Worm (Caenorhabditis elegans) whole organism, L2 larva: ENCODE measurements around the gene F13H8.5.

Experiments used
- C34F6.9 ChIP-seq: fragments of 150-350 bp; optimal IDR thresholded peaks from 2 replicates; lab custom pipeline; 2014; ENCODE audit warnings: missing biosample characterization, missing genetic modification characterization
- F13H6.1 ChIP-seq: sonication (generic microtip); optimal IDR thresholded peaks from 2 replicates; lab custom pipeline; 2016; ENCODE audit warnings: missing genetic modification characterization, missing compliant biosample characterization
- alr-1 ChIP-seq: fragments of 150-350 bp; optimal IDR thresholded peaks from 2 replicates; lab custom pipeline; 2014; ENCODE audit warnings: missing biosample characterization, missing genetic modification characterization
- blmp-1 ChIP-seq: sonication (generic microtip); optimal IDR thresholded peaks from 2 replicates; lab custom pipeline; 2017; ENCODE audit warnings: missing genetic modification characterization, mild to moderate bottlenecking, missing compliant biosample characterization, antibody characterized with exemption, moderate library complexity; ENCODE audit not compliant: insufficient read depth
- ceh-16 ChIP-seq: fragments of 150-350 bp; optimal IDR thresholded peaks from 2 replicates; lab custom pipeline; 2014; ENCODE audit warnings: missing biosample characterization, missing genetic modification characterization
- ceh-82 ChIP-seq: fragments of 150-350 bp; optimal IDR thresholded peaks from 2 replicates; lab custom pipeline; 2014; ENCODE audit warnings: missing biosample characterization, missing genetic modification characterization
- crh-2 ChIP-seq: sonication (generic microtip); optimal IDR thresholded peaks from 2 replicates; lab custom pipeline; 2017; ENCODE audit warnings: missing biosample characterization, missing genetic modification characterization
- dmd-4 ChIP-seq: sonication (generic microtip); optimal IDR thresholded peaks from 2 replicates; lab custom pipeline; 2017; ENCODE audit warnings: missing biosample characterization, missing genetic modification characterization
- egl-27 ChIP-seq: sonication (generic microtip); optimal IDR thresholded peaks from 3 replicates; lab custom pipeline; 2017; ENCODE audit warnings: missing biosample characterization, missing genetic modification reagents, missing genetic modification characterization
- elt-3 ChIP-seq: sonication (generic microtip); optimal IDR thresholded peaks from 2 replicates; lab custom pipeline; 2017; ENCODE audit warnings: missing biosample characterization, missing genetic modification characterization
- fos-1 ChIP-seq: fragments of 150-350 bp; optimal IDR thresholded peaks from 2 replicates; lab custom pipeline; 2014; ENCODE audit warnings: missing biosample characterization, missing genetic modification characterization
- lsy-2 ChIP-seq, 2 experiments: fragments of 150-350 bp in 1 of 2; sonication (generic microtip) in 1 of 2; optimal IDR thresholded peaks; 2 replicates each; lab custom pipeline; 2014 to 2017; ENCODE audit warnings: missing biosample characterization in 2 of 2, missing genetic modification characterization in 2 of 2
- mab-5 ChIP-seq: fragments of 150-350 bp; optimal IDR thresholded peaks from 2 replicates; lab custom pipeline; 2014; ENCODE audit warnings: missing biosample characterization, missing genetic modification characterization
- mbf-1 ChIP-seq: sonication (generic microtip); optimal IDR thresholded peaks from 2 replicates; lab custom pipeline; 2017; ENCODE audit warnings: missing biosample characterization, missing genetic modification characterization
- mdl-1 ChIP-seq, 2 experiments: fragments of 150-350 bp in 1 of 2; sonication (generic microtip) in 1 of 2; optimal IDR thresholded peaks; 2 replicates each; lab custom pipeline; 2017; ENCODE audit warnings: missing biosample characterization in 2 of 2, missing genetic modification characterization in 2 of 2
- nhr-10 ChIP-seq: sonication (generic microtip); optimal IDR thresholded peaks from 2 replicates; lab custom pipeline; 2017; ENCODE audit warnings: missing biosample characterization, missing genetic modification characterization
- nhr-11 ChIP-seq: fragments of 150-350 bp; optimal IDR thresholded peaks from 2 replicates; lab custom pipeline; 2014; ENCODE audit warnings: missing biosample characterization, missing genetic modification characterization
- nhr-129 ChIP-seq: fragments of 150-350 bp; optimal IDR thresholded peaks from 2 replicates; lab custom pipeline; 2014; ENCODE audit warnings: missing biosample characterization, missing genetic modification characterization
- nhr-23 ChIP-seq: fragments of 150-350 bp; optimal IDR thresholded peaks from 2 replicates; lab custom pipeline; 2014; ENCODE audit warnings: missing biosample characterization, missing genetic modification reagents, missing genetic modification characterization
- nhr-237 ChIP-seq: fragments of 150-350 bp; optimal IDR thresholded peaks from 2 replicates; lab custom pipeline; 2014; ENCODE audit warnings: missing biosample characterization, missing genetic modification characterization
- nhr-25 ChIP-seq: fragments of 150-350 bp; sonication (generic microtip); optimal IDR thresholded peaks from 3 replicates; lab custom pipeline; 2014; ENCODE audit warnings: missing biosample characterization, missing genetic modification characterization
- nhr-77 ChIP-seq: fragments of 150-350 bp; optimal IDR thresholded peaks from 2 replicates; lab custom pipeline; 2014; ENCODE audit warnings: missing biosample characterization, missing genetic modification characterization
- peb-1 ChIP-seq: fragments of 150-350 bp; optimal IDR thresholded peaks from 2 replicates; lab custom pipeline; 2014; ENCODE audit warnings: missing biosample characterization, missing genetic modification characterization
- sem-4 ChIP-seq: fragments of 150-350 bp; optimal IDR thresholded peaks from 2 replicates; lab custom pipeline; 2014; ENCODE audit warnings: missing biosample characterization, missing genetic modification reagents, missing genetic modification characterization
- skn-1 ChIP-seq: sonication (generic microtip); optimal IDR thresholded peaks from 2 replicates; lab custom pipeline; 2017; ENCODE audit warnings: missing biosample characterization, missing genetic modification characterization
- sma-9 ChIP-seq, 2 experiments: fragments of 150-350 bp in 1 of 2; sonication (generic microtip) in 1 of 2; optimal IDR thresholded peaks; 2 replicates each; lab custom pipeline; 2014 to 2016; ENCODE audit warnings: missing genetic modification characterization in 2 of 2, mild to moderate bottlenecking in 1 of 2, missing biosample characterization in 1 of 2, missing compliant biosample characterization in 1 of 2, missing genetic modification reagents in 1 of 2, moderate library complexity in 1 of 2
- unc-39 ChIP-seq: fragments of 150-350 bp; optimal IDR thresholded peaks from 2 replicates; lab custom pipeline; 2014; ENCODE audit warnings: missing biosample characterization, missing genetic modification characterization
- unc-55 ChIP-seq: fragments of 150-350 bp; sonication (generic microtip); optimal IDR thresholded peaks from 3 replicates; lab custom pipeline; 2014; ENCODE audit warnings: missing biosample characterization, missing genetic modification reagents, missing genetic modification characterization
- unc-62 ChIP-seq: fragments of 150-350 bp; optimal IDR thresholded peaks from 2 replicates; lab custom pipeline; 2014; ENCODE audit warnings: missing biosample characterization, missing genetic modification reagents, missing genetic modification characterization

Gene F13H8.5

DNA sequence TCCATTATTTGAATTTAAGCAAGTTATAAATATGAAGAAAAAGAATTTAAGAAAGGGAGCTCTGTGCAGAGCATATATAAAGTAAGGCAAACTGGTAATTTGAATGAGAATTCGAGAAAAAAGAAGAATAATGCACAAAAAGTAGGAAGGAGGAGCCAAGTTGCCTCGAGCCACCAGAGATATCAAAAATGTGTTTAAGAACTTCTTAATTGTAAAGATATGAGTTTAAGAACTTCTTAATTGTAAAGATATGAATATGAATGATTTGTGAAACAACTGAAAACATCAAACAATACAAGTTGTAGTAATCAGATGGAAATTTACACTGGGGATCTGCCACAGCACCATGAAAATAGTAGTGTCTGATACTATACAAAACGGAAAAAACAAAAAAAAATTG, 30.9 kb upstream of the F13H8.5 start, which contains the start of gene F13H8.6:
Gene F13H8.6, minus strand, starts transcription at position 101 of the 400 bp plus-strand sequence.
- TF ChIP-seq unc-62 (GFP tag; lab: Kevin White, UChicago) (no peak), F13H6.1 (tag; lab: Kevin White, UChicago) (no peak), mdl-1 (tag; optimal IDR thresholded peaks at IDR 0.05; lab: Kevin White, UChicago) (no peak), sem-4 (tag; lab: Kevin White, UChicago) (no peak), nhr-77 (no peak), peb-1 (tag; lab: Kevin White, UChicago) (no peak), blmp-1 (no peak), lsy-2 (tag; optimal IDR thresholded peaks at IDR 0.05; lab: Kevin White, UChicago) (no peak), nhr-237 (no peak), sma-9 (GFP tag; optimal IDR thresholded peaks at IDR 0.05; lab: Kevin White, UChicago) (no peak), sma-9 (tag; optimal IDR thresholded peaks at IDR 0.05; lab: Kevin White, UChicago) (no peak), crh-2 (tag; lab: Kevin White, UChicago) (no peak), nhr-23 (no peak), nhr-129 (tag; lab: Kevin White, UChicago) (no peak)

DNA sequence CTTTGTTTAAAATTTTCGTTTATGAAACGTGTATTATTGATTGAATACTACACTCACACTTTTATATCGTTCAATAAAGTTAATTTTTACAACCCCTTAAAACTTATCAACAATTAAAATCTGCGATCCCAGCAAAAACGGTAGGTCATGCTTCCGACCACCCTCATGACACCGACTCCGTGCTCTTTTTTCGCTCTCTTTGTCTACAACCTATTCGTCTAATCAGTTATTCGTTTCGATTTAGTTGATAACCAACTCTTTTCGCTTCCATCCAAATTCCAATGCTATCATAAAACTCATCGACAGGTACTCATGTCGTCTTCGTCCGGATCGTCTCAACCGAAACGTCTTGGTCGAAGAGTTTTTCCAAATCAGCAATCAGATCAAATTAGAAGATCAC, 27.1 kb upstream of the F13H8.5 start, which contains the start of gene F13H8.1:
Gene F13H8.1, plus strand, starts transcription at position 311 of the 400 bp plus-strand sequence.
- TF ChIP-seq mdl-1 (tag; optimal IDR thresholded peaks at IDR 0.05; lab: Kevin White, UChicago) (no peak), sma-9 (GFP tag; optimal IDR thresholded peaks at IDR 0.05; lab: Kevin White, UChicago) (peak; percentile 19), sma-9 (tag; optimal IDR thresholded peaks at IDR 0.05; lab: Kevin White, UChicago) (no peak), mbf-1 (tag; lab: Kevin White, UChicago) (no peak), unc-62 (GFP tag; lab: Kevin White, UChicago) (no peak), skn-1 (tag; lab: Kevin White, UChicago) (no peak), crh-2 (tag; lab: Kevin White, UChicago) (peak; percentile 51), fos-1 (tag; lab: Kevin White, UChicago) (peak; percentile 60), elt-3 (tag; lab: Kevin White, UChicago) (no peak), alr-1 (tag; lab: Kevin White, UChicago) (no peak)
- TF ChIP-seq, all 48 proteins: peak for 3

DNA sequence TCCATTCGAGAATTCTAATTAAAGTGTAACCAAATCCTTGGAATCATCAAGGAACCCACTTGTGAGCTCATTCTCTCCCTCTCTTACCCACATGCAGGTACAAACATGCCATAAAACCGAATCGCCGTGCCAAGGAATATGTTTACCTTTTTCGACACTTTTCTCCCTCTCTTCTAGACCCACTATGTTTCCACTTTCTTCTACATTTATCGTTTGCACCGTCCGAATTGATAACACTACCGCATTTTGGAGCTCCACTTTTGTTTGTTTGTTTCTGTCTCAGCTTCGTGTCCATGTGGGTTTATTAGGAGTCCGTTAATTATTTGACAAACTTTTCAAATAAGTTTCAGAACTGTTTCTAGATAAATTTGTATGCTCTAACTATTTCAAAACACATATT, 26.0 kb upstream of the F13H8.5 start:
- TF ChIP-seq nhr-129 (tag; lab: Kevin White, UChicago) = no peak
- no peak for TF ChIP-seq ceh-16 (tag; lab: Kevin White, UChicago)
- peak; percentile 32 for TF ChIP-seq fos-1 (tag; lab: Kevin White, UChicago)

DNA sequence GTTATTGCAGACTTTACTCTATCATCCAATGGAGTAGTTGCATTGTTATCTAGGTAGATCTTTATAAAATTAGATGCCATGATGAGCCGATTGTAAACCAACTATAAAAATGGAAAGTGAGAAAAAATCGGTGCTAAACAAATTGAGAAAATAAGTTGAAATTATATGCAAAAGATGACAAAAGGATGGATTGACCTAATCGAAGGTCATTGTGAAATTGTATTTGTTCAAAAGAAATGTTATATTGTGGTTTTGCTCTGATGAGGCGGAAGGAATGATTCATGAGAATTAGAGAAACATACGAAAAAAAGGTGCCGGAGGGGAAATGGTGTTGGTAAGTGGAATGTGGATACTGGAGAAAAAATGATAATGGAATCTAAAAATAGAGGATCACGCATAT, 25.1 kb upstream of the F13H8.5 start, which contains the start of gene scly-1:
Gene scly-1, minus strand, starts transcription at position 101 of the 400 bp plus-strand sequence.
- no peak for TF ChIP-seq nhr-23
- TF ChIP-seq dmd-4 = no peak
- no peak for TF ChIP-seq mab-5 (tag; lab: Kevin White, UChicago)
- TF ChIP-seq mdl-1 (tag; optimal IDR thresholded peaks at IDR 0.05; lab: Kevin White, UChicago) = no peak
- no peak for TF ChIP-seq lsy-2 (tag; optimal IDR thresholded peaks at IDR 0.05; lab: Kevin White, UChicago)
- TF ChIP-seq mbf-1 (tag; lab: Kevin White, UChicago) = no peak
- TF ChIP-seq ceh-82 (tag; lab: Kevin White, UChicago) = no peak
- no peak for TF ChIP-seq F13H6.1 (tag; lab: Kevin White, UChicago)
- no peak for TF ChIP-seq unc-62 (GFP tag; lab: Kevin White, UChicago)
- TF ChIP-seq egl-27 = no peak
- TF ChIP-seq unc-39 (tag; lab: Kevin White, UChicago) = no peak
- no peak for TF ChIP-seq nhr-11 (tag; lab: Kevin White, UChicago)
- TF ChIP-seq elt-3 (tag; lab: Kevin White, UChicago) = no peak
- TF ChIP-seq blmp-1 = no peak
- no peak for TF ChIP-seq nhr-25 (tag; lab: Kevin White, UChicago)
- TF ChIP-seq C34F6.9 (tag; lab: Kevin White, UChicago) = no peak
- no peak for TF ChIP-seq peb-1 (tag; lab: Kevin White, UChicago)
- no peak for TF ChIP-seq nhr-10 (tag; lab: Kevin White, UChicago)

ce11 chrII:6273916-6274315, 18.0 kb upstream of the F13H8.5 start, which contains the start of gene bpl-1:
Gene bpl-1 (plus strand): TSS chrII:6274216.
- TF ChIP-seq unc-55 (peak; percentile 13), sma-9 (GFP tag; optimal IDR thresholded peaks at IDR 0.05; lab: Kevin White, UChicago) (no peak), sma-9 (tag; optimal IDR thresholded peaks at IDR 0.05; lab: Kevin White, UChicago) (no peak), mdl-1 (tag; optimal IDR thresholded peaks at IDR 0.05; lab: Kevin White, UChicago) (no peak), C34F6.9 (tag; lab: Kevin White, UChicago) (peak; percentile 26)
